Worm (Caenorhabditis elegans): ENCODE data around the gene gex-5.
"Not testable (repeated sequence)": the region's sequence is repeated elsewhere in the genome, so short reads cannot be mapped to it uniquely, and the experiment has no call there.

DNA sequence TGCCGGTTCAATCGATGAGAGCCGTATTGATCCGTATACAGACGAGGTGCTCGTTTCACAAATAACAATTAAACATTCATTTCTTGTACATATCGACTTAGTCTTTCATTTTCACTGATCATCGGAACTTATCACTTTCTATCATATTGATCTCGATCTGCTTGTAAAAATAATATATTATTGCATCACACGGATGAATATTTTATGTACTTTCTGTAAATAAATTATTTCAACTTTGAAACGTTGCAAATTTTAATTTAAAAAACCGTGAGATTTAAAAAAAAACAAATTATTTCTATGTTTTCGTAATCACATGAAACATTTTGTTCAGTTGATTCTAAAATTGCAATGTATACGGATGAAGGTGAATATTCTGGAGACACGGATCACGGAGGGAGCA lies 39.2 kb downstream of the gex-5 start, which contains the start of gene twk-6:
- not testable (repeated sequence) for TF ChIP-seq ceh-9 (tag; optimal IDR thresholded peaks at IDR 0.05); pag-3 (tag; optimal IDR thresholded peaks at IDR 0.05; ENCODE audit: borderline replicate concordance); fax-1 (tag; optimal IDR thresholded peaks at IDR 0.05); zip-5 (tag; optimal IDR thresholded peaks at IDR 0.05); che-1 (tag; optimal IDR thresholded peaks at IDR 0.05); sdc-2 (tag; optimal IDR thresholded peaks at IDR 0.05); fkh-10 (GFP tag; optimal IDR thresholded peaks at IDR 0.05); eyg-1 (tag; optimal IDR thresholded peaks at IDR 0.05); dve-1 (tag; optimal IDR thresholded peaks at IDR 0.05); F13H6.1 (tag; optimal IDR thresholded peaks at IDR 0.05); pha-4 (tag; optimal IDR thresholded peaks at IDR 0.05); syd-9 (tag; optimal IDR thresholded peaks at IDR 0.05); hlh-8 (tag; optimal IDR thresholded peaks at IDR 0.05); ama-1 (optimal IDR thresholded peaks at IDR 0.05)

All from whole organism, late embryonic.